Fruit fly (Drosophila melanogaster): ENCODE data around the gene CG3857.

The CG3857 gene

dm6 chrX:1899445-1900085 lies 40.3 kb downstream of the CG3857 start (continued):
- TF ChIP-seq Jarid2 (GFP tag; optimal IDR thresholded peaks at IDR 0.05) (no peak), CG30431 (GFP tag; optimal IDR thresholded peaks at IDR 0.05) (no peak), Atf3 (GFP tag; optimal IDR thresholded peaks at IDR 0.05) (no peak), pnt (GFP tag; optimal IDR thresholded peaks at IDR 0.05) (no peak), sc (optimal IDR thresholded peaks at IDR 0.05) (no peak), sc (GFP tag; optimal IDR thresholded peaks at IDR 0.05) (no peak), YL-1 (GFP tag; optimal IDR thresholded peaks at IDR 0.05) (peak; percentile 43), scrt (GFP tag; optimal IDR thresholded peaks at IDR 0.05) (peak; percentile 32), Gug (GFP tag; IDR thresholded peaks at IDR 0.05) (no peak), jing (GFP tag; optimal IDR thresholded peaks at IDR 0.05) (no peak), Hr51 (GFP tag; optimal IDR thresholded peaks at IDR 0.05) (no peak), dmrt99B (tag; optimal IDR thresholded peaks at IDR 0.05) (no peak), CG6765 (GFP tag; optimal IDR thresholded peaks at IDR 0.05) (no peak), Hey (tag; optimal IDR thresholded peaks at IDR 0.05) (no peak), CG4360 (GFP tag; IDR thresholded peaks at IDR 0.05) (peak; percentile 42; the same call in 1 of the 2 replicates), CG9215 (GFP tag; IDR thresholded peaks at IDR 0.05) (no peak), CG30020 (tag; optimal IDR thresholded peaks at IDR 0.05) (no peak), row (GFP tag; IDR thresholded peaks at IDR 0.05) (no peak), CG1024 (GFP tag; IDR thresholded peaks at IDR 0.05) (no peak), pzg (GFP tag; optimal IDR thresholded peaks at IDR 0.05) (peak; percentile 16), CG4282 (GFP tag; optimal IDR thresholded peaks at IDR 0.05) (no peak), Dek (tag; optimal IDR thresholded peaks at IDR 0.05) (no peak), MTF-1 (GFP tag; optimal IDR thresholded peaks at IDR 0.05; ENCODE audit: borderline replicate concordance) (no peak), CG16779 (GFP tag; IDR thresholded peaks at IDR 0.05) (no peak), danr (GFP tag; IDR thresholded peaks at IDR 0.05) (no peak), usp (GFP tag; optimal IDR thresholded peaks at IDR 0.05) (no peak), phol (tag; optimal IDR thresholded peaks at IDR 0.05) (no peak), fd96Cb (tag; optimal IDR thresholded peaks at IDR 0.05) (no peak), CG10147 (GFP tag; optimal IDR thresholded peaks at IDR 0.05) (no peak), Dp (GFP tag; optimal IDR thresholded peaks at IDR 0.05) (no peak), pan (optimal IDR thresholded peaks at IDR 0.05) (no peak), pan (GFP tag; optimal IDR thresholded peaks at IDR 0.05 in 1 of 2, IDR thresholded peaks at IDR 0.05 in 1 of 2) (no peak), CG10267 (tag; optimal IDR thresholded peaks at IDR 0.05) (no peak), Xrp1 (GFP tag; IDR thresholded peaks at IDR 0.05) (no peak), CG17385 (GFP tag; optimal IDR thresholded peaks at IDR 0.05) (no peak), gt (GFP tag; IDR thresholded peaks at IDR 0.05) (no peak), ems (GFP tag; optimal IDR thresholded peaks at IDR 0.05) (no peak), Eip74EF (GFP tag; optimal IDR thresholded peaks at IDR 0.05) (no peak), Fer1 (GFP tag; optimal IDR thresholded peaks at IDR 0.05) (no peak), CG17802 (tag; optimal IDR thresholded peaks at IDR 0.05) (no peak), CG3726 (GFP tag; IDR thresholded peaks at IDR 0.05) (no peak), CG8388 (GFP tag; optimal IDR thresholded peaks at IDR 0.05) (no peak), TFAM (GFP tag; optimal IDR thresholded peaks at IDR 0.05) (no peak), ci (GFP tag; IDR thresholded peaks at IDR 0.05) (peak; percentile 53; the same call in 2 of the 3 replicates), sima (GFP tag; optimal IDR thresholded peaks at IDR 0.05) (no peak), nom (GFP tag; optimal IDR thresholded peaks at IDR 0.05) (peak; percentile 43), klu (GFP tag; IDR thresholded peaks at IDR 0.05) (peak; percentile 46; the same call in 1 of the 2 replicates), gcm (GFP tag; optimal IDR thresholded peaks at IDR 0.05) (no peak), CG2116 (GFP tag; optimal IDR thresholded peaks at IDR 0.05) (peak; percentile 9), repo (GFP tag; optimal IDR thresholded peaks at IDR 0.05) (no peak)

All from whole organism, embryonic.